Worm (Caenorhabditis elegans): Measurements from ENCODE around the gene K02E10.4.

Gene K02E10.4

DNA sequence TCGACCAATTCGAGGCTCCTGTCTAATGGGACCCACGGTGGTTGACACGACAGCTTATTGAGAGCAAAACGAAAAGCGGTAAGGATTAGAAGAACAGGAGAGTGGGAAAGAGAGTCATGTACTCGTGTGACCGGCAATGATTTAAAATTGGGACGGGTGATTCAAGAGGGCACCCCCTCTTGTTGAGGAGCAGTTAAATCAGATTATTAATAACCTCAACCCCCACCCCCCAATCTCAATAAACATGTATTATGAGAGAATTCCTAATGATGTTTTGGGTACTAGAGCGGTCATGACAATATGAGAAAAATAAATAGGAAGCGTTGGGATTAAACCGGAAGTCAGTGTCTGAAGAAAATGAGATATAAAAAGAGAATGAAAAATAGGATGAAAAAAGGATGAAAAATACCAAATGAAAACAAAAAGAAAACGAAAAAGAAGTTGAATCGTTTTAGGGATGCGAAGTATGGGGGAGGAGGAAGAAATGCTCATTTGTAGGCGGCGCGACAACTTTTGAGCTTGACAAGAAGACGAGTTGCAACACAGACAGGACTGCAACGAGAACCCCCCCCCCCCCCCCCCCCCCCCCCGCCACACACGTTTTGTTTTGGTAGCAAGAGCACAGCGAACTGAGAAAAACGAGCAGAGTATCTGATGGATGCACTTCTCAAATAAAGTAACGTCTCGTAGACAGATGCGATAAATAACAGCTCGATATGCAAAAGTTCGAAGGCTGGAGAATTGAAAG is 34.1 kb downstream of the K02E10.4 start:
- TF ChIP-seq nhr-42 (GFP tag; IDR thresholded peaks at IDR 0.05) (0 out of 2 replicates have a peak, but pooled peaks have one; percentile 24), unc-62 (GFP tag; optimal IDR thresholded peaks at IDR 0.05 in 1 of 2) (peak in 1 of 2 experiments; percentile 28), unc-62 (tag; optimal IDR thresholded peaks at IDR 0.05) (no peak), set-16 (GFP tag; IDR thresholded peaks at IDR 0.05) (peak; percentile 56), lir-3 (tag; optimal IDR thresholded peaks at IDR 0.05) (no peak), dmd-8 (GFP tag; IDR thresholded peaks at IDR 0.05) (no peak), Y5F2A.4 (GFP tag; optimal IDR thresholded peaks at IDR 0.05) (no peak), Y48G9A.11 (GFP tag; IDR thresholded peaks at IDR 0.05) (no peak)

DNA sequence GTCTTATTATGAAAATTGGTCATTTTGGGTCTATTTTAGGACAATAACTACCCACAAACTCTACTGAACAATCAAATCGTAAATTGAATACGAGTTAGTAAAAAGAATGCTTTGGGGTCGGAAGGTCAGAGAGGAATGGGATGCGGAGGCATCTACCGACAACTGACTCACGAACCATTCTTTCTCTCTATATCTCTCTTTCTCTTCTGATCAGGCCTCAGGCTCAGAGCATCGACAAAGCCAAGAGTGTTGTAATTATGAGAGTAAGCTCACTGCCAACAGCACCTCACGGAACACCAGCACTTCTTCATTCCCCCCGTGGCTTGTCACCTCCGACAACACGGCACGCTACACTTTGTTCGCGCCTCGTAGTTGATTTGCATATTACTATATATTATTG is 37.4 kb downstream of the K02E10.4 start:
- TF ChIP-seq nhr-25 (tag; optimal IDR thresholded peaks at IDR 0.05; ENCODE audit: borderline replicate concordance, insufficient read depth) (no peak), egl-27 (tag; optimal IDR thresholded peaks at IDR 0.05) (no peak), zfp-3 (GFP tag; conservative IDR thresholded peaks at IDR 0.05) (no peak), nhr-28 (tag; optimal IDR thresholded peaks at IDR 0.05) (no peak), dve-1 (tag; optimal IDR thresholded peaks at IDR 0.05; ENCODE audit: insufficient read depth) (no peak), F44E2.7 (GFP tag; IDR thresholded peaks at IDR 0.05) (no peak), duxl-1 (tag; optimal IDR thresholded peaks at IDR 0.05; ENCODE audit: poor library complexity) (no peak)

DNA sequence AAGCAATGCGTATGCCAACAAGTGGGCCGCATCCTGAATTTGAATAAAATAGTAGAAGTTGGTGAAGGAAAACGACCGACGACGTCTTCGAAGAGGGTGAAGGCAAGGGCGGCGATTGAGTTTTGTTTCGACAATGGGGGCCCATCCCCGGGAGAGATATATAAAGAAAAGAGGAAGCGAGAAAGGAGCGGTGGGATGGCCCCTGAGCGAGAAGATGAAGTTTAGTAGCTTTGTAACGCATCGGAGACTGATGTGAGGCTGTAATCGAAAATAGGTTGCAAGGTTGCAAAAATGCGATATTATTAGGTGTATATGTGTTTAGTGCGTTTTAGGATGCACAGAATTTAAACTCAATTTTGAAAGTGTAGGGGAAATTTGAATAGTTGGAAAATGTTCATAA is 39.6 kb downstream of the K02E10.4 start:
- TF ChIP-seq aha-1 (tag) (peak; percentile 76), arid-1 (GFP tag; conservative IDR thresholded peaks at IDR 0.05) (no peak)

DNA sequence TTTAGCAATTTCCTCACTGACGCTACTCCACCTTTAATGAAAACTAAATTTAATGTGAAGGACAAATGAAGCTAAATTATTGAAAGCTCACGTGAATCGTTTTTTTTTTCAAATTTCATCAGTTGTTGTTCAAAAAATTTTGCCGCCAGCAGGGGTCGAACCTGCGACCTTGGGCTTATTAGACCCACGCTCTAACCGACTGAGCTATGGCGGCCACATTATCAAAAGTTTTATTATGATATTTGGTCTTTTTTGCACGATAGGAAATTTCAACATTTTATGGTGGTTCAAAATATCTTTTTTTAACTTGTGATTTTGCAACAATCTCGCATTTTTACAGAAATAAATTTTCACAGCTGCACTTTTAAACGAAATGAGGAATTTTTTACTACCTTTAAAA is 43.0 kb downstream of the K02E10.4 start:
- peak; percentile 27 for TF ChIP-seq duxl-1 (tag; optimal IDR thresholded peaks at IDR 0.05; ENCODE audit: poor library complexity)
- TF ChIP-seq saeg-2 (GFP tag; IDR thresholded peaks at IDR 0.05), result no peak
- TF ChIP-seq ceh-82 (tag; optimal IDR thresholded peaks at IDR 0.05), result no peak
- TF ChIP-seq lim-7 (GFP tag; IDR thresholded peaks at IDR 0.05), result peak; percentile 71
- TF ChIP-seq ZK546.5 (tag; optimal IDR thresholded peaks at IDR 0.05), result no peak
- TF ChIP-seq vab-7 (GFP tag; IDR thresholded peaks at IDR 0.05), result 0 out of 2 replicates have a peak, but pooled peaks have one; percentile 32
- no peak for TF ChIP-seq F49E8.2 (tag; optimal IDR thresholded peaks at IDR 0.05; ENCODE audit: borderline replicate concordance)
- TF ChIP-seq madf-9 (GFP tag; conservative IDR thresholded peaks at IDR 0.05), result no peak
- TF ChIP-seq pha-4 (GFP tag; IDR thresholded peaks at IDR 0.05), result peak; percentile 76; the same call in 1 of the 2 replicates
- no peak for TF ChIP-seq pha-4 (tag; optimal IDR thresholded peaks at IDR 0.05)
- TF ChIP-seq ceh-32 (tag; optimal IDR thresholded peaks at IDR 0.05; ENCODE audit: poor library complexity), result no peak
- no peak for TF ChIP-seq nhr-10 (tag; optimal IDR thresholded peaks at IDR 0.05)
- TF ChIP-seq lin-29 (GFP tag; IDR thresholded peaks at IDR 0.05), result no peak
- TF ChIP-seq F26F4.8 (GFP tag; conservative IDR thresholded peaks at IDR 0.05), result 0 out of 2 replicates have a peak, but pooled peaks have one; percentile 9
- TF ChIP-seq zfp-3 (GFP tag; conservative IDR thresholded peaks at IDR 0.05), result no peak
- peak; percentile 44; the same call in 1 of the 2 replicates for TF ChIP-seq arid-1 (GFP tag; conservative IDR thresholded peaks at IDR 0.05)
- 0 out of 2 replicates have a peak, but pooled peaks have one; percentile 35 for TF ChIP-seq tra-1 (GFP tag; IDR thresholded peaks at IDR 0.05)
- TF ChIP-seq nhr-237 (tag; optimal IDR thresholded peaks at IDR 0.05), result no peak
- no peak for TF ChIP-seq hmg-1.1 (GFP tag; IDR thresholded peaks at IDR 0.05)
- no peak for TF ChIP-seq spr-1 (tag; optimal IDR thresholded peaks at IDR 0.05)
- 0 out of 2 replicates have a peak, but pooled peaks have one; percentile 25 for TF ChIP-seq mxl-2 (GFP tag; conservative IDR thresholded peaks at IDR 0.05)
- TF ChIP-seq D1046.2 (GFP tag; IDR thresholded peaks at IDR 0.05), result no peak
- TF ChIP-seq aly-2 (tag; optimal IDR thresholded peaks at IDR 0.05), result no peak
- TF ChIP-seq dpl-1 (GFP tag; optimal IDR thresholded peaks at IDR 0.05), result no peak
- peak; percentile 32; the same call in 1 of the 2 replicates for TF ChIP-seq ceh-44 (GFP tag; IDR thresholded peaks at IDR 0.05)
- TF ChIP-seq nhr-76 (tag; optimal IDR thresholded peaks at IDR 0.05), result no peak
- TF ChIP-seq ztf-11 (tag; optimal IDR thresholded peaks at IDR 0.05), result no peak
- no peak for TF ChIP-seq set-16 (GFP tag; IDR thresholded peaks at IDR 0.05)
- TF ChIP-seq mep-1 (tag; optimal IDR thresholded peaks at IDR 0.05), result no peak
- no peak for TF ChIP-seq zip-2 (tag; optimal IDR thresholded peaks at IDR 0.05)
- no peak for TF ChIP-seq unc-130 (GFP tag; optimal IDR thresholded peaks at IDR 0.05)
- peak; percentile 52; the same call in 1 of the 2 replicates for TF ChIP-seq snpc-1.2 (GFP tag; IDR thresholded peaks at IDR 0.05)

Measured in whole organism, L4 larva.